Worm (Caenorhabditis elegans) whole organism, L1 larva: ENCODE data around the gene athp-1.

ENCODE experiments used
- C34B4.2 ChIP-seq: sonication (generic microtip); optimal IDR thresholded peaks from 2 replicates; lab custom pipeline; 2017; ENCODE audit warnings: mild to moderate bottlenecking, missing genetic modification characterization, missing compliant biosample characterization
- F16B12.6 ChIP-seq: fragments of 150-350 bp; optimal IDR thresholded peaks from 2 replicates; lab custom pipeline; 2014; ENCODE audit warnings: missing biosample characterization, missing genetic modification characterization
- Y116A8C.19 ChIP-seq: sonication (generic microtip); optimal IDR thresholded peaks from 2 replicates; lab custom pipeline; 2016; ENCODE audit warnings: missing compliant biosample characterization, missing genetic modification characterization, borderline replicate concordance
- aha-1 ChIP-seq: fragments of 150-350 bp; optimal IDR thresholded peaks from 2 replicates; lab custom pipeline; 2014; ENCODE audit warnings: missing biosample characterization, missing genetic modification characterization
- alr-1 ChIP-seq: fragments of 200-800 bp; sonication (Bioruptor generic); optimal IDR thresholded peaks from 2 replicates; lab custom pipeline; 2018; ENCODE audit warnings: borderline replicate concordance, mild to moderate bottlenecking, missing genetic modification characterization, missing compliant biosample characterization
- ama-1 ChIP-seq: fragments of 150-350 bp; optimal IDR thresholded peaks from 2 replicates; lab custom pipeline; 2014
- blmp-1 ChIP-seq: fragments of 150-350 bp; optimal IDR thresholded peaks from 2 replicates; lab custom pipeline; 2014; ENCODE audit warnings: missing biosample characterization, missing genetic modification characterization
- ceh-63 ChIP-seq: fragments of 200-800 bp; sonication (Bioruptor generic); optimal IDR thresholded peaks from 2 replicates; lab custom pipeline; 2018; ENCODE audit warnings: mild to moderate bottlenecking, missing genetic modification characterization, missing compliant biosample characterization
- ceh-8 ChIP-seq: fragments of 200-800 bp; sonication (Bioruptor generic); optimal IDR thresholded peaks from 2 replicates; lab custom pipeline; 2018; ENCODE audit warnings: mild to moderate bottlenecking, missing genetic modification characterization, moderate library complexity, missing compliant biosample characterization
- ces-1 ChIP-seq: fragments of 150-350 bp; optimal IDR thresholded peaks from 2 replicates; lab custom pipeline; 2014; ENCODE audit warnings: missing biosample characterization, missing genetic modification reagents, missing genetic modification characterization
- dpl-1 ChIP-seq, 3 experiments: fragments of 150-350 bp in 2 of 3; sonication (generic microtip) in 1 of 3; optimal IDR thresholded peaks; 2 replicates each; lab custom pipeline; 2014 to 2017; ENCODE audit warnings: missing biosample characterization in 3 of 3, missing genetic modification characterization in 3 of 3, missing genetic modification reagents in 3 of 3
- dsc-1 ChIP-seq: sonication (generic microtip); optimal IDR thresholded peaks from 2 replicates; lab custom pipeline; 2016; ENCODE audit warnings: mild to moderate bottlenecking, missing genetic modification characterization, missing compliant biosample characterization
- efl-1 ChIP-seq, 4 experiments: fragments of 150-350 bp; optimal IDR thresholded peaks in 3 of 4; peaks in 1 of 4; 1 replicate in 1 of 4; 2 replicates in 3 of 4; lab custom pipeline; 2014; ENCODE audit warnings: missing biosample characterization in 2 of 4, missing genetic modification characterization in 2 of 4, missing genetic modification reagents in 2 of 4
- elt-2 ChIP-seq: sonication (generic microtip); optimal IDR thresholded peaks from 2 replicates; lab custom pipeline; 2016; ENCODE audit warnings: missing genetic modification characterization, mild to moderate bottlenecking, inconsistent platforms, missing compliant biosample characterization, missing genetic modification reagents
- elt-3 ChIP-seq, 6 experiments: fragments of 150-350 bp in 1 of 6; sonication (generic microtip); optimal IDR thresholded peaks; 2 replicates each; lab custom pipeline; 2017 to 2018; ENCODE audit warnings: missing biosample characterization in 6 of 6, missing genetic modification characterization in 6 of 6, inconsistent platforms in 1 of 6
- ets-5 ChIP-seq: fragments of 200-800 bp; sonication (Bioruptor generic); IDR thresholded peaks from 2 replicates; pipeline ENCODE4 v1.3.6; 2022; ENCODE audit warnings: missing genetic modification characterization, missing compliant biosample characterization
- fkh-4 ChIP-seq: sonication (generic microtip); optimal IDR thresholded peaks from 2 replicates; lab custom pipeline; 2016; ENCODE audit warnings: missing compliant biosample characterization, missing genetic modification characterization, borderline replicate concordance
- fkh-8 ChIP-seq: sonication (generic microtip); optimal IDR thresholded peaks from 2 replicates; lab custom pipeline; 2016; ENCODE audit warnings: mild to moderate bottlenecking, missing genetic modification characterization, missing compliant biosample characterization
- fos-1 ChIP-seq: fragments of 150-350 bp; optimal IDR thresholded peaks from 2 replicates; lab custom pipeline; 2014; ENCODE audit warnings: missing biosample characterization, missing genetic modification characterization
- grh-1 ChIP-seq: fragments of 200-800 bp; sonication (Bioruptor generic); IDR thresholded peaks from 2 replicates; pipeline ENCODE4 v1.3.6; 2022; ENCODE audit warnings: missing genetic modification reagents, missing genetic modification characterization, missing compliant biosample characterization
- hlh-4 ChIP-seq: sonication (generic microtip); optimal IDR thresholded peaks from 2 replicates; lab custom pipeline; 2016; ENCODE audit warnings: mild to moderate bottlenecking, missing genetic modification characterization, missing compliant biosample characterization
- hpl-2 ChIP-seq: fragments of 150-350 bp; optimal IDR thresholded peaks from 2 replicates; lab custom pipeline; 2014; ENCODE audit warnings: missing biosample characterization, missing genetic modification reagents, missing genetic modification characterization
- irx-1 ChIP-seq: sonication (generic microtip); optimal IDR thresholded peaks from 2 replicates; lab custom pipeline; 2016; ENCODE audit warnings: missing genetic modification characterization, missing compliant biosample characterization
- isw-1 ChIP-seq: fragments of 200-800 bp; sonication (Bioruptor generic); IDR thresholded peaks from 2 replicates; pipeline ENCODE4 v1.3.6; 2022; ENCODE audit warnings: missing genetic modification characterization, missing compliant biosample characterization
- lin-13 ChIP-seq: fragments of 150-350 bp; optimal IDR thresholded peaks from 2 replicates; lab custom pipeline; 2014; ENCODE audit warnings: missing biosample characterization, missing genetic modification reagents, missing genetic modification characterization
- lin-14 ChIP-seq: fragments of 200-800 bp; sonication (Bioruptor generic); optimal IDR thresholded peaks from 2 replicates; lab custom pipeline; 2018; ENCODE audit warnings: mild to moderate bottlenecking, missing genetic modification characterization, moderate library complexity, missing compliant biosample characterization
- lin-35 ChIP-seq, 2 experiments: fragments of 150-350 bp; optimal IDR thresholded peaks; 2 replicates each; lab custom pipeline; 2014; ENCODE audit warnings: missing biosample characterization in 2 of 2, missing genetic modification characterization in 2 of 2, missing genetic modification reagents in 2 of 2
- lir-3 ChIP-seq: sonication (generic microtip); optimal IDR thresholded peaks from 2 replicates; lab custom pipeline; 2016; ENCODE audit warnings: mild to moderate bottlenecking, missing genetic modification characterization, moderate library complexity, missing compliant biosample characterization; ENCODE audit not compliant: poor library complexity
- lsy-2 ChIP-seq, 2 experiments: fragments of 150-350 bp; optimal IDR thresholded peaks; 2 replicates each; lab custom pipeline; 2014; ENCODE audit warnings: missing biosample characterization in 2 of 2, missing genetic modification characterization in 2 of 2
- mdl-1 ChIP-seq, 2 experiments: fragments of 150-350 bp; optimal IDR thresholded peaks; 2 replicates each; lab custom pipeline; 2014 to 2017; ENCODE audit warnings: missing biosample characterization in 2 of 2, missing genetic modification characterization in 2 of 2, inconsistent platforms in 1 of 2
- mef-2 ChIP-seq: fragments of 150-350 bp; optimal IDR thresholded peaks from 2 replicates; lab custom pipeline; 2014; ENCODE audit warnings: missing biosample characterization, missing genetic modification characterization
- nhr-11 ChIP-seq: fragments of 150-350 bp; optimal IDR thresholded peaks from 2 replicates; lab custom pipeline; 2014; ENCODE audit warnings: missing biosample characterization, missing genetic modification characterization
- nhr-20 ChIP-seq: sonication (generic microtip); optimal IDR thresholded peaks from 2 replicates; lab custom pipeline; 2016; ENCODE audit warnings: mild to moderate bottlenecking, missing genetic modification characterization, missing compliant biosample characterization
- nhr-47 ChIP-seq: sonication (generic microtip); optimal IDR thresholded peaks from 2 replicates; lab custom pipeline; 2016; ENCODE audit warnings: mild to moderate bottlenecking, missing genetic modification characterization, moderate library complexity, missing compliant biosample characterization
- nhr-71 ChIP-seq: sonication (generic microtip); optimal IDR thresholded peaks from 2 replicates; lab custom pipeline; 2016; ENCODE audit warnings: mild to moderate bottlenecking, missing genetic modification characterization, moderate library complexity, missing compliant biosample characterization
- nhr-84 ChIP-seq: sonication (generic microtip); optimal IDR thresholded peaks from 2 replicates; lab custom pipeline; 2017; ENCODE audit warnings: missing biosample characterization, missing genetic modification characterization
- nhr-85 ChIP-seq: sonication (generic microtip); peaks from one replicate; lab custom pipeline; 2016; ENCODE audit warnings: missing genetic modification characterization, inconsistent platforms, missing compliant biosample characterization
- nhr-90 ChIP-seq: sonication (generic microtip); optimal IDR thresholded peaks from 2 replicates; lab custom pipeline; 2016; ENCODE audit warnings: mild to moderate bottlenecking, missing genetic modification characterization, missing compliant biosample characterization; ENCODE audit not compliant: poor library complexity
- pqm-1 ChIP-seq: sonication (generic microtip); optimal IDR thresholded peaks from 3 replicates; lab custom pipeline; 2017; ENCODE audit warnings: missing biosample characterization, missing genetic modification characterization
- snpc-4 ChIP-seq: fragments of 150-350 bp; optimal IDR thresholded peaks from 2 replicates; lab custom pipeline; 2014; ENCODE audit warnings: missing biosample characterization, missing genetic modification characterization
- sox-4 ChIP-seq: sonication (generic microtip); optimal IDR thresholded peaks from 2 replicates; lab custom pipeline; 2016; ENCODE audit warnings: missing genetic modification characterization, missing compliant biosample characterization
- sptf-1 ChIP-seq: fragments of 150-350 bp; optimal IDR thresholded peaks from 2 replicates; lab custom pipeline; 2014; ENCODE audit warnings: missing biosample characterization, missing genetic modification characterization
- swsn-7 ChIP-seq: sonication (generic microtip); optimal IDR thresholded peaks from 2 replicates; lab custom pipeline; 2016; ENCODE audit warnings: missing genetic modification characterization, missing compliant biosample characterization
- tbx-2 ChIP-seq: sonication (generic microtip); optimal IDR thresholded peaks from 2 replicates; lab custom pipeline; 2016; ENCODE audit warnings: missing genetic modification characterization, missing compliant biosample characterization
- tlp-1 ChIP-seq: fragments of 150-350 bp; optimal IDR thresholded peaks from 2 replicates; lab custom pipeline; 2014; ENCODE audit warnings: missing biosample characterization, missing genetic modification characterization
- unc-130 ChIP-seq: fragments of 150-350 bp; optimal IDR thresholded peaks from 2 replicates; lab custom pipeline; 2017; ENCODE audit warnings: missing biosample characterization, missing genetic modification characterization, inconsistent platforms
- unc-62 ChIP-seq: fragments of 150-350 bp; optimal IDR thresholded peaks from 2 replicates; lab custom pipeline; 2014; ENCODE audit warnings: missing biosample characterization, missing genetic modification reagents, missing genetic modification characterization
- unc-86 ChIP-seq: sonication (generic microtip); optimal IDR thresholded peaks from 2 replicates; lab custom pipeline; 2016; ENCODE audit warnings: missing genetic modification characterization, missing compliant biosample characterization
- unc-98 ChIP-seq: fragments of 200-800 bp; sonication (Bioruptor generic); IDR thresholded peaks from 2 replicates; pipeline ENCODE4 v1.3.6; 2022; ENCODE audit warnings: missing genetic modification characterization, missing compliant biosample characterization
- xbp-1 ChIP-seq: sonication (generic microtip); optimal IDR thresholded peaks from 2 replicates; lab custom pipeline; 2016; ENCODE audit warnings: missing genetic modification characterization, missing compliant biosample characterization
- zag-1 ChIP-seq: fragments of 150-350 bp; optimal IDR thresholded peaks from 2 replicates; lab custom pipeline; 2014; ENCODE audit warnings: missing biosample characterization, missing genetic modification characterization
- ztf-11 ChIP-seq, 2 experiments: sonication (generic microtip); optimal IDR thresholded peaks; 2 replicates each; lab custom pipeline; 2016 to 2017; ENCODE audit warnings: missing genetic modification characterization in 2 of 2, missing biosample characterization in 1 of 2, missing compliant biosample characterization in 1 of 2
- ztf-4 ChIP-seq: fragments of 150-350 bp; optimal IDR thresholded peaks from 2 replicates; lab custom pipeline; 2014; ENCODE audit warnings: missing biosample characterization, missing genetic modification characterization

The athp-1 gene

ce11 chrIII:10881996-10882395, 430 bp downstream of the athp-1 start (continued):
- TF ChIP-seq fkh-8 (tag; lab: Kevin White, UChicago), result peak; percentile 47
- TF ChIP-seq nhr-84 (tag; lab: Kevin White, UChicago), result no peak
- TF ChIP-seq Y116A8C.19 (tag; lab: Kevin White, UChicago), result no peak
- peak; percentile 18 for TF ChIP-seq hpl-2 (GFP tag; lab: Kevin White, UChicago)
- TF ChIP-seq aha-1, result peak; percentile 2
- TF ChIP-seq nhr-90 (tag; lab: Kevin White, UChicago), result no peak
- peak; percentile 64 to 84 for TF ChIP-seq lin-35 (GFP tag; optimal IDR thresholded peaks at IDR 0.05; lab: Kevin White, UChicago)
- TF ChIP-seq F16B12.6 (tag; lab: Kevin White, UChicago), result peak; percentile 53
- TF ChIP-seq irx-1 (tag; lab: Kevin White, UChicago), result peak; percentile 73
- TF ChIP-seq nhr-85, result peak; percentile 87
- no peak for TF ChIP-seq tlp-1 (tag; lab: Kevin White, UChicago)
- peak; percentile 68 to 78 (median 77) for TF ChIP-seq dpl-1 (GFP tag; optimal IDR thresholded peaks at IDR 0.05; lab: Kevin White, UChicago)
- TF ChIP-seq elt-3 (tag; optimal IDR thresholded peaks at IDR 0.05; lab: Kevin White, UChicago), result peak in 2 of 6 experiments; percentile 35 to 36
- TF ChIP-seq snpc-4, result peak; percentile 37
- peak; percentile 46 for TF ChIP-seq lin-13 (GFP tag; lab: Kevin White, UChicago)
- TF ChIP-seq blmp-1 (tag; lab: Kevin White, UChicago), result peak; percentile 40
- no peak for TF ChIP-seq elt-2 (tag; lab: Kevin White, UChicago)
- no peak for TF ChIP-seq unc-98
- no peak for TF ChIP-seq fkh-4 (tag; lab: Kevin White, UChicago)
- no peak for TF ChIP-seq zag-1 (tag; lab: Kevin White, UChicago)
- TF ChIP-seq mef-2 (tag; lab: Kevin White, UChicago), result no peak
- TF ChIP-seq unc-62 (GFP tag; lab: Kevin White, UChicago), result no peak
- no peak for TF ChIP-seq ets-5
- peak in 1 of 2 experiments; percentile 48 for TF ChIP-seq ztf-11 (tag; optimal IDR thresholded peaks at IDR 0.05; lab: Kevin White, UChicago)
- peak; percentile 58 for TF ChIP-seq nhr-11 (tag; lab: Kevin White, UChicago)
- peak; percentile 82 to 84 for TF ChIP-seq lsy-2 (tag; optimal IDR thresholded peaks at IDR 0.05; lab: Kevin White, UChicago)
- TF ChIP-seq lir-3 (tag; lab: Kevin White, UChicago), result no peak
- TF ChIP-seq ces-1 (GFP tag; lab: Kevin White, UChicago), result no peak
- no peak for TF ChIP-seq pqm-1
- TF ChIP-seq xbp-1 (tag; lab: Kevin White, UChicago), result peak; percentile 79
- TF ChIP-seq nhr-71 (tag; lab: Kevin White, UChicago), result no peak
- TF ChIP-seq unc-86, result peak; percentile 74
- peak; percentile 81 for TF ChIP-seq dsc-1
- no peak for TF ChIP-seq ama-1 (lab: Kevin White, UChicago)
- TF ChIP-seq isw-1, result peak; percentile 61
- peak; percentile 79 for TF ChIP-seq tbx-2 (tag; lab: Kevin White, UChicago)
- no peak for TF ChIP-seq C34B4.2
- TF ChIP-seq ceh-8, result no peak
- TF ChIP-seq mdl-1 (tag; optimal IDR thresholded peaks at IDR 0.05; lab: Kevin White, UChicago), result peak in 1 of 2 experiments; percentile 52
- TF ChIP-seq efl-1 (optimal IDR thresholded peaks at IDR 0.05; lab: Kevin White, UChicago), result peak; percentile 80 to 84
- TF ChIP-seq efl-1 (GFP tag; optimal IDR thresholded peaks at IDR 0.05 in 1 of 2; lab: Kevin White, UChicago), result peak; percentile 78 to 96
- peak; percentile 20 for TF ChIP-seq sox-4 (tag; lab: Kevin White, UChicago)
- no peak for TF ChIP-seq nhr-20 (tag; lab: Kevin White, UChicago)
- TF ChIP-seq nhr-47, result peak; percentile 84
- TF ChIP-seq fos-1 (tag; lab: Kevin White, UChicago), result peak; percentile 56
- TF ChIP-seq lin-14 (GFP tag; lab: Kevin White, UChicago), result no peak
- TF ChIP-seq sptf-1 (tag; lab: Kevin White, UChicago), result no peak
- TF ChIP-seq grh-1 (GFP tag; lab: Robert Waterston, UW), result peak; percentile 22; the same call in 1 of the 2 replicates
- TF ChIP-seq alr-1 (tag; lab: Kevin White, UChicago), result no peak
- TF ChIP-seq hlh-4 (tag; lab: Kevin White, UChicago), result no peak
- TF ChIP-seq ceh-63, result no peak
- peak; percentile 79 for TF ChIP-seq swsn-7
- no peak for TF ChIP-seq ztf-4 (tag; lab: Kevin White, UChicago)
- peak; percentile 31 for TF ChIP-seq unc-130 (tag; lab: Kevin White, UChicago)
